Worm (Caenorhabditis elegans): ENCODE data around the gene ipmk-1.

The ipmk-1 gene

ce11 chrIV:12551944-12552343, 4.0 kb downstream of the ipmk-1 start:
- no peak for TF ChIP-seq unc-62 (GFP tag; optimal IDR thresholded peaks at IDR 0.05)

ce11 chrIV:12558925-12559450, 11.1 kb downstream of the ipmk-1 start, which contains the start of the genes ZK795.2 and ZK795.3:
Gene ZK795.2, minus strand, starts transcription at chrIV:12558975.
Gene ZK795.3, plus strand, starts transcription at chrIV:12559365.
- no peak for TF ChIP-seq unc-62 (GFP tag; optimal IDR thresholded peaks at IDR 0.05)

ce11 chrIV:12560568-12560967, 12.6 kb downstream of the ipmk-1 start, which contains the start of gene snb-7:
Gene snb-7, plus strand, starts transcription at chrIV:12560868.
- TF ChIP-seq unc-62 (GFP tag; optimal IDR thresholded peaks at IDR 0.05), result no peak

- TF ChIP-seq unc-62 (GFP tag; optimal IDR thresholded peaks at IDR 0.05), result no peak
Measured at ce11 chrIV:12565933-12566540, 18.1 kb downstream of the ipmk-1 start, which contains the start of gene eak-7. Gene eak-7, minus strand, starts transcription at chrIV:12565983.

- no peak for TF ChIP-seq unc-62 (GFP tag; optimal IDR thresholded peaks at IDR 0.05)
Measured at ce11 chrIV:12567176-12567892, 19.4 kb downstream of the ipmk-1 start, which contains the start of the genes hsb-1 and let-99. Gene hsb-1, minus strand, starts transcription at chrIV:12567226. Gene let-99, plus strand, starts transcription at chrIV:12567842.

- no peak for TF ChIP-seq unc-62 (GFP tag; optimal IDR thresholded peaks at IDR 0.05)
Measured at ce11 chrIV:12570546-12570945, 22.6 kb downstream of the ipmk-1 start.

- no peak for TF ChIP-seq unc-62 (GFP tag; optimal IDR thresholded peaks at IDR 0.05)
Measured at ce11 chrIV:12571047-12571446, 23.1 kb downstream of the ipmk-1 start, which contains the start of gene K08E7.4. Gene K08E7.4, minus strand, starts transcription at chrIV:12571147.

ce11 chrIV:12573068-12573467, 25.1 kb downstream of the ipmk-1 start, which contains the start of gene K08E7.5:
Gene K08E7.5, plus strand, starts transcription at chrIV:12573368.
- TF ChIP-seq unc-62 (GFP tag; optimal IDR thresholded peaks at IDR 0.05), result no peak

ce11 chrIV:12574265-12574664, 26.3 kb downstream of the ipmk-1 start:
- TF ChIP-seq unc-62 (GFP tag; optimal IDR thresholded peaks at IDR 0.05), result no peak

ce11 chrIV:12581046-12581445, 33.1 kb downstream of the ipmk-1 start, which contains the start of gene K08E7.6:
Gene K08E7.6, minus strand, starts transcription at chrIV:12581146.
- no peak for TF ChIP-seq unc-62 (GFP tag; optimal IDR thresholded peaks at IDR 0.05)

- no peak for TF ChIP-seq unc-62 (GFP tag; optimal IDR thresholded peaks at IDR 0.05)
Measured at ce11 chrIV:12583181-12583580, 35.3 kb downstream of the ipmk-1 start.

- no peak for TF ChIP-seq unc-62 (GFP tag; optimal IDR thresholded peaks at IDR 0.05)
Measured at ce11 chrIV:12584146-12584545, 36.2 kb downstream of the ipmk-1 start.

ce11 chrIV:12585966-12586365, 38.0 kb downstream of the ipmk-1 start, which contains the start of gene K08E7.8:
Gene K08E7.8, minus strand, starts transcription at chrIV:12586066.
- TF ChIP-seq unc-62 (GFP tag; optimal IDR thresholded peaks at IDR 0.05), result no peak

ce11 chrIV:12590373-12590772, 42.4 kb downstream of the ipmk-1 start, which contains the start of gene cul-6:
Gene cul-6, minus strand, starts transcription at chrIV:12590451.
- no peak for TF ChIP-seq unc-62 (GFP tag; optimal IDR thresholded peaks at IDR 0.05)

ce11 chrIV:12594574-12594973, 46.6 kb downstream of the ipmk-1 start:
- TF ChIP-seq unc-62 (GFP tag; optimal IDR thresholded peaks at IDR 0.05), result no peak

ce11 chrIV:12596960-12597359, 49.0 kb downstream of the ipmk-1 start:
- no peak for TF ChIP-seq unc-62 (GFP tag; optimal IDR thresholded peaks at IDR 0.05)

All from whole organism, dauer.